Worm (Caenorhabditis elegans) whole organism, young adult: ENCODE measurements around the gene ZK856.18.

ENCODE experiments used
- D2030.7 ChIP-seq: fragments of 200-800 bp; sonication (Bioruptor generic); IDR thresholded peaks from 2 replicates; pipeline ENCODE4 v1.3.6; 2022; ENCODE audit warnings: missing genetic modification reagents, missing genetic modification characterization, missing compliant biosample characterization
- F39B2.1 ChIP-seq: fragments of 200-800 bp; sonication (Bioruptor generic); IDR thresholded peaks from 2 replicates; pipeline ENCODE4 v1.3.6; 2022; ENCODE audit warnings: missing genetic modification reagents, missing genetic modification characterization, missing compliant biosample characterization
- Y53G8AR.9 ChIP-seq: fragments of 200-800 bp; sonication (Bioruptor generic); conservative IDR thresholded peaks from 2 replicates; pipeline ENCODE4 v1.3.6; 2022; ENCODE audit warnings: missing genetic modification reagents, missing genetic modification characterization, missing compliant biosample characterization
- attf-6 ChIP-seq: fragments of 200-800 bp; sonication (Bioruptor generic); IDR thresholded peaks from 2 replicates; pipeline ENCODE4 v1.3.6; 2022; ENCODE audit warnings: missing genetic modification reagents, missing genetic modification characterization, missing compliant biosample characterization
- egrh-3 ChIP-seq: fragments of 200-800 bp; sonication (Bioruptor generic); IDR thresholded peaks from 2 replicates; pipeline ENCODE4 v1.3.6; 2022; ENCODE audit warnings: missing genetic modification reagents, missing genetic modification characterization, missing compliant biosample characterization
- ekl-4 ChIP-seq: fragments of 200-800 bp; sonication (Bioruptor generic); IDR thresholded peaks from 2 replicates; pipeline ENCODE4 v1.3.6; 2022; ENCODE audit warnings: missing genetic modification reagents, missing genetic modification characterization, missing compliant biosample characterization
- hsf-1 ChIP-seq: fragments of 200-800 bp; sonication (Bioruptor generic); IDR thresholded peaks from 2 replicates; pipeline ENCODE4 v1.3.6; 2022; ENCODE audit warnings: missing genetic modification reagents, missing genetic modification characterization, missing compliant biosample characterization
- lin-26 ChIP-seq: fragments of 200-800 bp; sonication (Bioruptor generic); IDR thresholded peaks from 2 replicates; pipeline ENCODE4 v1.3.6; 2022; ENCODE audit warnings: missing genetic modification reagents, missing genetic modification characterization, missing compliant biosample characterization
- madf-3 ChIP-seq: fragments of 200-800 bp; sonication (Bioruptor generic); IDR thresholded peaks from 2 replicates; pipeline ENCODE4 v1.3.6; 2022; ENCODE audit warnings: missing genetic modification reagents, missing genetic modification characterization, missing compliant biosample characterization
- madf-6 ChIP-seq: fragments of 200-800 bp; sonication (Bioruptor generic); IDR thresholded peaks from 2 replicates; pipeline ENCODE4 v1.3.6; 2022; ENCODE audit warnings: missing genetic modification reagents, missing genetic modification characterization, missing compliant biosample characterization
- mcd-1 ChIP-seq: fragments of 200-800 bp; sonication (Bioruptor generic); IDR thresholded peaks from 2 replicates; pipeline ENCODE4 v1.3.6; 2022; ENCODE audit warnings: missing genetic modification reagents, missing genetic modification characterization, missing compliant biosample characterization
- pbrm-1 ChIP-seq: fragments of 200-800 bp; sonication (Bioruptor generic); IDR thresholded peaks from 2 replicates; pipeline ENCODE4 v1.3.6; 2022; ENCODE audit warnings: missing genetic modification reagents, missing genetic modification characterization, missing compliant biosample characterization
- rcor-1 ChIP-seq: fragments of 200-800 bp; sonication (Bioruptor generic); IDR thresholded peaks from 2 replicates; pipeline ENCODE4 v1.3.6; 2022; ENCODE audit warnings: missing genetic modification reagents, missing genetic modification characterization, missing compliant biosample characterization

ZK856.18 gene

ce11 chrV:10138582-10138981 is 47.2 kb downstream of the ZK856.18 start:
- TF ChIP-seq lin-26 (GFP tag; lab: Robert Waterston, UW) (peak; percentile 99), pbrm-1 (GFP tag; lab: Robert Waterston, UW) (peak; percentile 92), ekl-4 (GFP tag; lab: Robert Waterston, UW) (0 out of 2 replicates have a peak, but pooled peaks have one; percentile 59), madf-6 (peak; percentile 55; the same call in 1 of the 2 replicates), egrh-3 (GFP tag; lab: Robert Waterston, UW) (peak; percentile 99), D2030.7 (GFP tag; lab: Robert Waterston, UW) (peak; percentile 51), hsf-1 (GFP tag; lab: Robert Waterston, UW) (peak; percentile 41; the same call in 1 of the 2 replicates), Y53G8AR.9 (0 out of 2 replicates have a peak, but pooled peaks have one; percentile 38), mcd-1 (GFP tag; lab: Robert Waterston, UW) (0 out of 2 replicates have a peak, but pooled peaks have one; percentile 33), attf-6 (GFP tag; lab: Robert Waterston, UW) (peak; percentile 71), madf-3 (peak; percentile 88), F39B2.1 (GFP tag; lab: Robert Waterston, UW) (0 out of 2 replicates have a peak, but pooled peaks have one; percentile 37), rcor-1 (peak; percentile 63)
- TF ChIP-seq, all 124 proteins: peak for 13; not testable (repeated sequence) for 111

ce11 chrV:10136644-10137043 is 49.2 kb downstream of the ZK856.18 start:
- TF ChIP-seq egrh-3 (GFP tag; lab: Robert Waterston, UW), result peak; percentile 99
